Worm (Caenorhabditis elegans) whole organism, L4 larva: ENCODE measurements around the gene mcu-1.
A peak's percentile ranks its signal among the peaks of the same experiment; 100 is the strongest.

ENCODE experiments used
- F49E8.2 ChIP-seq: sonication (generic microtip); optimal IDR thresholded peaks from 2 replicates; lab custom pipeline; 2016; ENCODE audit warnings: missing compliant biosample characterization, mild to moderate bottlenecking, missing genetic modification characterization, borderline replicate concordance
- Y105C5A.15 ChIP-seq: fragments of 200-800 bp; sonication (Bioruptor generic); IDR thresholded peaks from 2 replicates; pipeline ENCODE4 v1.3.6; 2022; ENCODE audit warnings: missing genetic modification characterization, missing compliant biosample characterization
- ZK337.2 ChIP-seq: fragments of 200-800 bp; sonication (Bioruptor generic); IDR thresholded peaks from 2 replicates; pipeline ENCODE4 v1.3.6; 2022; ENCODE audit warnings: missing genetic modification reagents, missing genetic modification characterization, missing compliant biosample characterization
- dve-1 ChIP-seq: sonication (generic microtip); optimal IDR thresholded peaks from 2 replicates; lab custom pipeline; 2017; ENCODE audit warnings: antibody characterized with exemption, mild to moderate bottlenecking, missing genetic modification characterization, missing compliant biosample characterization; ENCODE audit not compliant: insufficient read depth
- gei-8 ChIP-seq: fragments of 200-800 bp; sonication (Bioruptor generic); optimal IDR thresholded peaks from 2 replicates; lab custom pipeline; 2018; ENCODE audit warnings: mild to moderate bottlenecking, missing genetic modification characterization, missing compliant biosample characterization
- lin-13 ChIP-seq: fragments of 150-350 bp; optimal IDR thresholded peaks from 2 replicates; lab custom pipeline; 2014; ENCODE audit warnings: missing biosample characterization, missing genetic modification reagents, missing genetic modification characterization
- lsy-2 ChIP-seq, 2 experiments: fragments of 150-350 bp in 1 of 2; sonication (generic microtip) in 1 of 2; optimal IDR thresholded peaks; 2 replicates each; lab custom pipeline; 2014 to 2017; ENCODE audit warnings: missing biosample characterization in 2 of 2, missing genetic modification characterization in 2 of 2
- mxl-2 ChIP-seq: fragments of 200-800 bp; sonication (Bioruptor generic); conservative IDR thresholded peaks from 2 replicates; pipeline ENCODE4 v1.3.6; 2022; ENCODE audit warnings: missing genetic modification reagents, missing genetic modification characterization, missing compliant biosample characterization
- nhr-237 ChIP-seq: sonication (generic microtip); optimal IDR thresholded peaks from 2 replicates; lab custom pipeline; 2017; ENCODE audit warnings: missing biosample characterization, missing genetic modification characterization
- nhr-28 ChIP-seq: fragments of 150-350 bp; optimal IDR thresholded peaks from 2 replicates; lab custom pipeline; 2014; ENCODE audit warnings: missing biosample characterization, missing genetic modification characterization
- nhr-76 ChIP-seq: fragments of 150-350 bp; optimal IDR thresholded peaks from 2 replicates; lab custom pipeline; 2014; ENCODE audit warnings: missing biosample characterization, missing genetic modification characterization
- pha-4 ChIP-seq, 2 experiments: fragments of 150-350 bp in 1 of 2; fragments of 200-800 bp in 1 of 2; sonication (Bioruptor generic) in 1 of 2; IDR thresholded peaks in 1 of 2; optimal IDR thresholded peaks in 1 of 2; 2 replicates each; pipeline versions ENCODE4 v1.3.6 to Lab custom; 2014 to 2022; ENCODE audit warnings: missing genetic modification characterization in 2 of 2, missing genetic modification reagents in 2 of 2, missing biosample characterization in 1 of 2, missing compliant biosample characterization in 1 of 2
- unc-62 ChIP-seq, 3 experiments: fragments of 150-350 bp in 1 of 3; sonication (generic microtip); optimal IDR thresholded peaks in 2 of 3; peaks in 1 of 3; 1 replicate in 1 of 3; 2 replicates in 2 of 3; lab custom pipeline; 2014 to 2017; ENCODE audit warnings: missing biosample characterization in 3 of 3, missing genetic modification characterization in 3 of 3, missing genetic modification reagents in 3 of 3, missing genotype in 1 of 3
- zfp-3 ChIP-seq: fragments of 200-800 bp; sonication (Bioruptor generic); conservative IDR thresholded peaks from 2 replicates; pipeline ENCODE4 v1.3.6; 2022; ENCODE audit warnings: missing genetic modification reagents, missing genetic modification characterization, missing compliant biosample characterization

- TF ChIP-seq F49E8.2 (tag; lab: Kevin White, UChicago), result no peak
- TF ChIP-seq lsy-2 (tag; optimal IDR thresholded peaks at IDR 0.05; lab: Kevin White, UChicago), result peak in 1 of 2 experiments; percentile 11
- TF ChIP-seq nhr-28 (tag; lab: Kevin White, UChicago), result peak; percentile 90
- TF ChIP-seq ZK337.2, result no peak
- TF ChIP-seq Y105C5A.15 (GFP tag; lab: Robert Waterston, UW), result no peak
- no peak for TF ChIP-seq mxl-2
- no peak for TF ChIP-seq unc-62 (GFP tag; optimal IDR thresholded peaks at IDR 0.05 in 1 of 2; lab: Kevin White, UChicago)
- no peak for TF ChIP-seq unc-62 (tag; optimal IDR thresholded peaks at IDR 0.05; lab: Kevin White, UChicago)
- no peak for TF ChIP-seq lin-13 (GFP tag; lab: Kevin White, UChicago)
- no peak for TF ChIP-seq nhr-237 (tag; lab: Kevin White, UChicago)
- TF ChIP-seq nhr-76, result no peak
- TF ChIP-seq pha-4 (GFP tag; IDR thresholded peaks at IDR 0.05; lab: Robert Waterston, UW), result no peak
- TF ChIP-seq pha-4 (tag; optimal IDR thresholded peaks at IDR 0.05; lab: Kevin White, UChicago), result no peak
- no peak for TF ChIP-seq gei-8 (GFP tag; lab: Kevin White, UChicago)
- TF ChIP-seq zfp-3 (GFP tag; lab: Robert Waterston, UW), result no peak
- peak; percentile 53 for TF ChIP-seq dve-1
Observed at ce11 chrIV:5939122-5939521, at the start of gene mcu-1.
